Fruit fly (Drosophila melanogaster) whole organism, adult: ENCODE results near the gene glob1.

Source experiments
- CG11617 ChIP-seq: fragments of 200-800 bp; sonication (Bioruptor generic); optimal IDR thresholded peaks from 2 replicates; lab custom pipeline; 2017; ENCODE audit warnings: mild to moderate bottlenecking, missing biosample characterization, missing genetic modification reagents, missing genetic modification characterization
- CG12768 ChIP-seq: fragments of 200-800 bp; sonication (Bioruptor generic); optimal IDR thresholded peaks from 2 replicates; lab custom pipeline; 2017; ENCODE audit warnings: missing biosample characterization, missing genetic modification characterization, mild to moderate bottlenecking, moderate library complexity, missing genetic modification reagents
- CG14711 ChIP-seq: fragments of 200-800 bp; sonication (Bioruptor generic); optimal IDR thresholded peaks from 2 replicates; lab custom pipeline; 2018; ENCODE audit warnings: missing biosample characterization, mild to moderate bottlenecking, missing genetic modification characterization, moderate library complexity
- CG33017 ChIP-seq: fragments of 200-800 bp; sonication (Bioruptor generic); optimal IDR thresholded peaks from 2 replicates; lab custom pipeline; 2018; ENCODE audit warnings: missing biosample characterization, mild to moderate bottlenecking, missing genetic modification characterization, moderate library complexity
- CG5204 ChIP-seq: fragments of 200-800 bp; sonication (Bioruptor generic); optimal IDR thresholded peaks from 2 replicates; lab custom pipeline; 2016; ENCODE audit warnings: missing biosample characterization, missing genetic modification characterization
- CG7045 ChIP-seq: fragments of 200-800 bp; sonication (Bioruptor generic); optimal IDR thresholded peaks from 2 replicates; lab custom pipeline; 2017; ENCODE audit warnings: missing biosample characterization, mild to moderate bottlenecking, missing genetic modification characterization
- Clk ChIP-seq: fragments of 200-800 bp; sonication (Bioruptor generic); optimal IDR thresholded peaks from 2 replicates; lab custom pipeline; 2017; ENCODE audit warnings: missing biosample characterization, missing genetic modification characterization
- Mnt ChIP-seq: fragments of 200-800 bp; sonication (Bioruptor generic); optimal IDR thresholded peaks from 2 replicates; lab custom pipeline; 2016; ENCODE audit warnings: missing biosample characterization, mild to moderate bottlenecking, missing genetic modification characterization
- cic ChIP-seq: fragments of 200-800 bp; sonication (Bioruptor generic); optimal IDR thresholded peaks from 2 replicates; lab custom pipeline; 2017; ENCODE audit warnings: missing biosample characterization, mild to moderate bottlenecking, missing genetic modification characterization, moderate library complexity
- kay ChIP-seq: fragments of 200-800 bp; sonication (Bioruptor generic); peaks from one replicate; lab custom pipeline; 2016; ENCODE audit warnings: missing biosample characterization, missing genetic modification characterization, borderline replicate concordance
- ovo ChIP-seq: fragments of 200-800 bp; sonication (Bioruptor generic); optimal IDR thresholded peaks from 2 replicates; lab custom pipeline; 2016; ENCODE audit warnings: missing biosample characterization, missing genetic modification characterization
- tj ChIP-seq: fragments of 200-800 bp; sonication (Bioruptor generic); optimal IDR thresholded peaks from 3 replicates; lab custom pipeline; 2017; ENCODE audit warnings: missing biosample characterization, mild to moderate bottlenecking, missing genetic modification characterization, moderate library complexity
- toe ChIP-seq: fragments of 200-800 bp; sonication (Bioruptor generic); optimal IDR thresholded peaks from 2 replicates; lab custom pipeline; 2016; ENCODE audit warnings: missing biosample characterization, missing genetic modification characterization

DNA sequence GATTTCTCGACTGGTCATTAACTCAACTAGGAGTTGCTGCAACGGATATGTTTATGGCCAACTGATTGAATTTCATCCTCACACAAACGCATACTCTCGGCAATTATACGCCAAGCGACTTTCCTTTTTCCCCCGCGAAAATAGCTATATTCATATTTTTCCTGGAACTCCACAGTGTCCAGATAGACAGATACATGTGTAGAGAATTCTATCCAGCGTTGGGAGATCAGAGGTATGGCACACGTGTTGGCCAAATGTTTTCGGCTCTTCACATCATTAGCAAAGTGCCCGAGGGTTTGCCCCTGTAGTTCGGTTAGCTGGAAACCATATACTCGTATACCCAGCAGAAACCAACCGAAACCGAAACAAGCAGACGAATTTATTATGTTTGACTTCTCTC is 17.3 kb upstream of the glob1 start:
- TF ChIP-seq cic (no peak), CG33017 (tag; lab: Kevin White, UChicago) (no peak), ovo (GFP tag; lab: Kevin White, UChicago) (no peak), CG14711 (no peak), kay (GFP tag; lab: Kevin White, UChicago) (no peak), Clk (GFP tag; lab: Kevin White, UChicago) (no peak), tj (GFP tag; lab: Kevin White, UChicago) (no peak), CG7045 (GFP tag; lab: Kevin White, UChicago) (no peak), CG12768 (GFP tag; lab: Kevin White, UChicago) (no peak), CG5204 (GFP tag; lab: Kevin White, UChicago) (no peak), toe (GFP tag; lab: Kevin White, UChicago) (no peak), CG11617 (GFP tag; lab: Kevin White, UChicago) (no peak), Mnt (GFP tag; lab: Kevin White, UChicago) (no peak)
